Worm (Caenorhabditis elegans) whole organism, L4 larva: ENCODE measurements around the gene ccm-3.
A peak's percentile ranks its signal among the peaks of the same experiment; 100 is the strongest.

ENCODE experiments used
- D1046.2 ChIP-seq: fragments of 200-800 bp; sonication (Bioruptor generic); IDR thresholded peaks from 2 replicates; pipeline ENCODE4 v1.3.6; 2022; ENCODE audit warnings: missing genetic modification characterization, missing compliant biosample characterization
- F10B5.3 ChIP-seq: sonication (generic microtip); optimal IDR thresholded peaks from 2 replicates; lab custom pipeline; 2016; ENCODE audit warnings: mild to moderate bottlenecking, missing genetic modification characterization, missing compliant biosample characterization
- F26F4.8 ChIP-seq: fragments of 200-800 bp; sonication (Bioruptor generic); conservative IDR thresholded peaks from 2 replicates; pipeline ENCODE4 v1.3.6; 2022; ENCODE audit warnings: missing genetic modification characterization, missing compliant biosample characterization
- F37D6.2 ChIP-seq: sonication (generic microtip); optimal IDR thresholded peaks from 2 replicates; lab custom pipeline; 2016; ENCODE audit warnings: mild to moderate bottlenecking, missing genetic modification characterization, missing compliant biosample characterization
- F44E2.7 ChIP-seq: fragments of 200-800 bp; sonication (Bioruptor generic); IDR thresholded peaks from 2 replicates; pipeline ENCODE4 v2.1.2; 2022; ENCODE audit warnings: missing genetic modification characterization, missing compliant biosample characterization
- F49E8.2 ChIP-seq: sonication (generic microtip); optimal IDR thresholded peaks from 2 replicates; lab custom pipeline; 2016; ENCODE audit warnings: missing compliant biosample characterization, mild to moderate bottlenecking, missing genetic modification characterization, borderline replicate concordance
- R02D3.7 ChIP-seq: fragments of 150-350 bp; sonication (generic microtip); optimal IDR thresholded peaks from 3 replicates; lab custom pipeline; 2014; ENCODE audit warnings: missing biosample characterization, missing genetic modification characterization
- T26A8.4 ChIP-seq: fragments of 200-800 bp; sonication (Bioruptor generic); IDR thresholded peaks from 2 replicates; pipeline ENCODE4 v1.3.6; 2022; ENCODE audit warnings: missing genetic modification characterization, missing compliant biosample characterization
- Y48G9A.11 ChIP-seq: fragments of 200-800 bp; sonication (Bioruptor generic); IDR thresholded peaks from 2 replicates; pipeline ENCODE4 v1.3.6; 2022; ENCODE audit warnings: missing genetic modification reagents, missing genetic modification characterization, missing compliant biosample characterization
- Y5F2A.4 ChIP-seq: fragments of 200-800 bp; sonication (Bioruptor generic); optimal IDR thresholded peaks from 2 replicates; lab custom pipeline; 2018; ENCODE audit warnings: mild to moderate bottlenecking, missing genetic modification characterization, missing compliant biosample characterization
- ZK337.2 ChIP-seq: fragments of 200-800 bp; sonication (Bioruptor generic); IDR thresholded peaks from 2 replicates; pipeline ENCODE4 v1.3.6; 2022; ENCODE audit warnings: missing genetic modification reagents, missing genetic modification characterization, missing compliant biosample characterization
- ZK546.5 ChIP-seq, 2 experiments: sonication (generic microtip); optimal IDR thresholded peaks; 2 replicates each; lab custom pipeline; 2017; ENCODE audit warnings: missing biosample characterization in 2 of 2, missing genetic modification characterization in 2 of 2
- ama-1 ChIP-seq: fragments of 150-350 bp; optimal IDR thresholded peaks from 2 replicates; lab custom pipeline; 2014; ENCODE audit warnings: inconsistent platforms, mixed read lengths
- ceh-32 ChIP-seq: sonication (generic microtip); optimal IDR thresholded peaks from 2 replicates; lab custom pipeline; 2016; ENCODE audit warnings: mild to moderate bottlenecking, missing genetic modification characterization, missing compliant biosample characterization; ENCODE audit not compliant: poor library complexity
- ceh-44 ChIP-seq: fragments of 200-800 bp; sonication (Bioruptor generic); IDR thresholded peaks from 2 replicates; pipeline ENCODE4 v1.3.6; 2022; ENCODE audit warnings: missing genetic modification reagents, missing genetic modification characterization, missing compliant biosample characterization
- ceh-62 ChIP-seq: sonication (generic microtip); optimal IDR thresholded peaks from 2 replicates; lab custom pipeline; 2017; ENCODE audit warnings: missing biosample characterization, missing genetic modification characterization
- ceh-82 ChIP-seq: sonication (generic microtip); optimal IDR thresholded peaks from 2 replicates; lab custom pipeline; 2017; ENCODE audit warnings: missing biosample characterization, missing genetic modification characterization
- daf-12 ChIP-seq: fragments of 150-350 bp; optimal IDR thresholded peaks from 2 replicates; lab custom pipeline; 2014; ENCODE audit warnings: missing biosample characterization, missing genetic modification reagents, missing genetic modification characterization
- daf-8 ChIP-seq: fragments of 200-800 bp; sonication (Bioruptor generic); IDR thresholded peaks from 2 replicates; pipeline ENCODE4 v1.3.6; 2022; ENCODE audit warnings: missing genetic modification characterization, missing compliant biosample characterization
- dmd-6 ChIP-seq: fragments of 200-800 bp; sonication (Bioruptor generic); IDR thresholded peaks from 2 replicates; pipeline ENCODE4 v1.3.6; 2022; ENCODE audit warnings: missing genetic modification reagents, missing genetic modification characterization, missing compliant biosample characterization
- dmd-9 ChIP-seq: fragments of 200-800 bp; sonication (Bioruptor generic); IDR thresholded peaks from 2 replicates; pipeline ENCODE4 v1.3.6; 2022; ENCODE audit warnings: missing genetic modification reagents, missing genetic modification characterization, missing compliant biosample characterization
- egl-43 ChIP-seq: fragments of 200-800 bp; sonication (Bioruptor generic); IDR thresholded peaks from 2 replicates; pipeline ENCODE4 v1.3.6; 2022; ENCODE audit warnings: missing genetic modification reagents, missing genetic modification characterization, missing compliant biosample characterization
- fkh-10 ChIP-seq: fragments of 150-350 bp; optimal IDR thresholded peaks from 2 replicates; lab custom pipeline; 2014; ENCODE audit warnings: missing biosample characterization, missing genetic modification reagents, missing genetic modification characterization
- fos-1 ChIP-seq: fragments of 150-350 bp; optimal IDR thresholded peaks from 2 replicates; lab custom pipeline; 2014; ENCODE audit warnings: missing biosample characterization, missing genetic modification characterization
- hmg-1.1 ChIP-seq: fragments of 200-800 bp; sonication (Bioruptor generic); IDR thresholded peaks from 2 replicates; pipeline ENCODE4 v1.3.6; 2022; ENCODE audit warnings: missing genetic modification reagents, missing genetic modification characterization, missing compliant biosample characterization
- lin-13 ChIP-seq: fragments of 150-350 bp; optimal IDR thresholded peaks from 2 replicates; lab custom pipeline; 2014; ENCODE audit warnings: missing biosample characterization, missing genetic modification reagents, missing genetic modification characterization
- lin-15B ChIP-seq: fragments of 150-350 bp; sonication (generic microtip); optimal IDR thresholded peaks from 3 replicates; lab custom pipeline; 2014; ENCODE audit warnings: missing biosample characterization, missing genetic modification characterization
- lsy-2 ChIP-seq, 2 experiments: fragments of 150-350 bp in 1 of 2; sonication (generic microtip) in 1 of 2; optimal IDR thresholded peaks; 2 replicates each; lab custom pipeline; 2014 to 2017; ENCODE audit warnings: missing biosample characterization in 2 of 2, missing genetic modification characterization in 2 of 2
- madf-5 ChIP-seq, 2 experiments: fragments of 200-800 bp; sonication (Bioruptor generic); IDR thresholded peaks; 2 replicates each; pipeline ENCODE4 v1.3.6; 2022; ENCODE audit warnings: missing compliant biosample characterization in 2 of 2, missing genetic modification characterization in 2 of 2
- mep-1 ChIP-seq: fragments of 150-350 bp; sonication (generic microtip); optimal IDR thresholded peaks from 3 replicates; lab custom pipeline; 2014; ENCODE audit warnings: missing biosample characterization, missing genetic modification characterization
- mxl-2 ChIP-seq: fragments of 200-800 bp; sonication (Bioruptor generic); conservative IDR thresholded peaks from 2 replicates; pipeline ENCODE4 v1.3.6; 2022; ENCODE audit warnings: missing genetic modification reagents, missing genetic modification characterization, missing compliant biosample characterization
- mxl-3 ChIP-seq: fragments of 200-800 bp; sonication (Bioruptor generic); optimal IDR thresholded peaks from 2 replicates; lab custom pipeline; 2018; ENCODE audit warnings: mild to moderate bottlenecking, missing genetic modification characterization, missing compliant biosample characterization
- nhr-10 ChIP-seq: fragments of 150-350 bp; optimal IDR thresholded peaks from 2 replicates; lab custom pipeline; 2014; ENCODE audit warnings: missing biosample characterization, missing genetic modification characterization
- nhr-102 ChIP-seq: sonication (generic microtip); optimal IDR thresholded peaks from 2 replicates; lab custom pipeline; 2016; ENCODE audit warnings: mild to moderate bottlenecking, missing genetic modification characterization, moderate library complexity, missing compliant biosample characterization
- nhr-25 ChIP-seq: sonication (generic microtip); optimal IDR thresholded peaks from 2 replicates; lab custom pipeline; 2017; ENCODE audit warnings: missing genetic modification characterization, mild to moderate bottlenecking, missing compliant biosample characterization, antibody characterized with exemption, moderate library complexity, borderline replicate concordance; ENCODE audit not compliant: insufficient read depth
- nhr-28 ChIP-seq: fragments of 150-350 bp; optimal IDR thresholded peaks from 2 replicates; lab custom pipeline; 2014; ENCODE audit warnings: missing biosample characterization, missing genetic modification characterization
- nhr-48 ChIP-seq: sonication (generic microtip); optimal IDR thresholded peaks from 2 replicates; lab custom pipeline; 2016; ENCODE audit warnings: mild to moderate bottlenecking, missing genetic modification characterization, missing compliant biosample characterization
- nhr-6 ChIP-seq: fragments of 150-350 bp; optimal IDR thresholded peaks from 2 replicates; lab custom pipeline; 2014; ENCODE audit warnings: missing biosample characterization, missing genetic modification characterization
- nhr-76 ChIP-seq: fragments of 150-350 bp; optimal IDR thresholded peaks from 2 replicates; lab custom pipeline; 2014; ENCODE audit warnings: missing biosample characterization, missing genetic modification characterization
- php-3 ChIP-seq: fragments of 200-800 bp; sonication (Bioruptor generic); IDR thresholded peaks from 2 replicates; pipeline ENCODE4 v1.3.6; 2022; ENCODE audit warnings: missing genetic modification reagents, missing genetic modification characterization, missing compliant biosample characterization
- rbr-2 ChIP-seq: sonication (generic microtip); optimal IDR thresholded peaks from 2 replicates; lab custom pipeline; 2016; ENCODE audit warnings: missing genotype, missing genetic modification characterization, missing compliant biosample characterization
- saeg-2 ChIP-seq: fragments of 200-800 bp; sonication (Bioruptor generic); IDR thresholded peaks from 2 replicates; pipeline ENCODE4 v1.3.6; 2022; ENCODE audit warnings: missing genetic modification reagents, missing genetic modification characterization, missing compliant biosample characterization
- skn-1 ChIP-seq: fragments of 150-350 bp; optimal IDR thresholded peaks from 2 replicates; lab custom pipeline; 2014; ENCODE audit warnings: missing biosample characterization, missing genetic modification characterization
- snpc-1.2 ChIP-seq: fragments of 200-800 bp; sonication (Bioruptor generic); IDR thresholded peaks from 2 replicates; pipeline ENCODE4 v1.3.6; 2022; ENCODE audit warnings: missing genetic modification reagents, missing genetic modification characterization, missing compliant biosample characterization
- unc-130 ChIP-seq: sonication (generic microtip); optimal IDR thresholded peaks from 2 replicates; lab custom pipeline; 2016; ENCODE audit warnings: missing genetic modification reagents, missing genetic modification characterization, missing compliant biosample characterization
- unc-39 ChIP-seq: sonication (generic microtip); optimal IDR thresholded peaks from 2 replicates; lab custom pipeline; 2017; ENCODE audit warnings: missing biosample characterization, missing genetic modification characterization
- unc-62 ChIP-seq, 3 experiments: fragments of 150-350 bp in 1 of 3; sonication (generic microtip); optimal IDR thresholded peaks in 2 of 3; peaks in 1 of 3; 1 replicate in 1 of 3; 2 replicates in 2 of 3; lab custom pipeline; 2014 to 2017; ENCODE audit warnings: missing biosample characterization in 3 of 3, missing genetic modification characterization in 3 of 3, missing genetic modification reagents in 3 of 3, missing genotype in 1 of 3
- vab-7 ChIP-seq: fragments of 200-800 bp; sonication (Bioruptor generic); IDR thresholded peaks from 2 replicates; pipeline ENCODE4 v1.3.6; 2022; ENCODE audit warnings: missing genetic modification reagents, missing genetic modification characterization, missing compliant biosample characterization
- ztf-7 ChIP-seq: fragments of 150-350 bp; optimal IDR thresholded peaks from 2 replicates; lab custom pipeline; 2014; ENCODE audit warnings: missing biosample characterization, missing genetic modification characterization

Gene ccm-3

ce11 chrII:10564578-10564977 lies 42.5 kb downstream of the ccm-3 start, which contains the start of the genes C06A1.6 and C06A1.7:
Gene C06A1.6 (minus strand): TSS chrII:10564678.
Gene C06A1.7 (plus strand): TSS chrII:10564891.
- TF ChIP-seq Y5F2A.4 (GFP tag; lab: Kevin White, UChicago) (no peak), D1046.2 (GFP tag; lab: Robert Waterston, UW) (no peak), nhr-48 (no peak), F10B5.3 (tag; lab: Kevin White, UChicago) (no peak), nhr-76 (tag; lab: Kevin White, UChicago) (no peak), skn-1 (tag; lab: Kevin White, UChicago) (no peak), fkh-10 (GFP tag; lab: Kevin White, UChicago) (no peak), nhr-6 (no peak), R02D3.7 (no peak), T26A8.4 (no peak), lin-13 (GFP tag; lab: Kevin White, UChicago) (no peak), dmd-9 (GFP tag; lab: Robert Waterston, UW) (no peak), saeg-2 (GFP tag; lab: Robert Waterston, UW) (no peak), F49E8.2 (no peak), ZK546.5 (tag; optimal IDR thresholded peaks at IDR 0.05; lab: Kevin White, UChicago) (no peak), nhr-102 (no peak), daf-12 (tag; lab: Kevin White, UChicago) (no peak)

DNA sequence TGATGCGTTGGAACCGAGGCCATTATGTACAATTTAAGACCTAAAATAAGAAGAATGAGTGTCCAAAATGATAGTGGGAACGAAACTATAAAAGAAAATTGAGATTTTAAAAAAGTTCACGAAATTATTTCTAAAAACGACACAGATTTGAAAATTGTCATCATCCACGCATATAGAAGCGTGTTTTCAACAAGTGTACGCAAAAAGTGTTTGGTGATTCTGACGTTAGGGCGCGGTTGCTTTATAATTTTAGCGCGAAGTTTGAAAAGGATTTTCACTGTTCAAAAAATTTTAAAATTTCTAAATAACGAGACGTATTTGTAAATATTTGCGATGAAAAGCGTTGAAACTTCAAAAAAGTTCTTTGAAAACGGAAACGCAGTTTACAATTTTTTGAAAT lies 43.7 kb downstream of the ccm-3 start, which contains the start of gene cdc-48.1:
Gene cdc-48.1, minus strand, starts transcription at position 40 of the 400 bp plus-strand sequence.
- TF ChIP-seq Y48G9A.11 (peak; percentile 95), mxl-3 (peak; percentile 96), ceh-44 (GFP tag; lab: Robert Waterston, UW) (peak; percentile 96), madf-5 (GFP tag; IDR thresholded peaks at IDR 0.05; lab: Robert Waterston, UW) (peak; percentile 88 to 94; a peak in 3 of 4 replicates), nhr-28 (tag; lab: Kevin White, UChicago) (peak; percentile 99), daf-12 (tag; lab: Kevin White, UChicago) (peak; percentile 35), ZK337.2 (GFP tag; lab: Robert Waterston, UW) (peak; percentile 97), lin-15B (tag; lab: Kevin White, UChicago) (peak; percentile 100), F26F4.8 (GFP tag; lab: Robert Waterston, UW) (peak; percentile 54; the same call in 1 of the 2 replicates), nhr-6 (peak; percentile 100), dmd-9 (GFP tag; lab: Robert Waterston, UW) (peak; percentile 98), ceh-32 (peak; percentile 81), vab-7 (GFP tag; lab: Robert Waterston, UW) (peak; percentile 99), F37D6.2 (peak; percentile 97), ceh-62 (tag; lab: Kevin White, UChicago) (peak; percentile 49), ama-1 (lab: Kevin White, UChicago) (peak; percentile 85), egl-43 (GFP tag; lab: Robert Waterston, UW) (peak; percentile 95), unc-130 (peak; percentile 98), ceh-82 (tag; lab: Kevin White, UChicago) (peak; percentile 74), unc-62 (GFP tag; optimal IDR thresholded peaks at IDR 0.05 in 1 of 2; lab: Kevin White, UChicago) (peak; percentile 19 to 100), unc-62 (tag; optimal IDR thresholded peaks at IDR 0.05; lab: Kevin White, UChicago) (no peak), saeg-2 (GFP tag; lab: Robert Waterston, UW) (peak; percentile 98), F49E8.2 (peak; percentile 97), dmd-6 (GFP tag; lab: Robert Waterston, UW) (peak; percentile 100), nhr-10 (tag; lab: Kevin White, UChicago) (peak; percentile 98), ztf-7 (peak; percentile 96), php-3 (GFP tag; lab: Robert Waterston, UW) (peak; percentile 96), F44E2.7 (GFP tag; lab: Robert Waterston, UW) (peak; percentile 95), fos-1 (tag; lab: Kevin White, UChicago) (peak; percentile 93), nhr-25 (tag; lab: Kevin White, UChicago) (peak; percentile 98), snpc-1.2 (GFP tag; lab: Robert Waterston, UW) (peak; percentile 94), hmg-1.1 (peak; percentile 99), lsy-2 (tag; optimal IDR thresholded peaks at IDR 0.05; lab: Kevin White, UChicago) (peak; percentile 99), unc-39 (no peak), mxl-2 (GFP tag; lab: Robert Waterston, UW) (peak; percentile 93), D1046.2 (GFP tag; lab: Robert Waterston, UW) (peak; percentile 97), rbr-2 (tag; lab: Kevin White, UChicago) (peak; percentile 99), daf-8 (GFP tag; lab: Robert Waterston, UW) (peak; percentile 92; the same call in 1 of the 2 replicates), mep-1 (tag; lab: Kevin White, UChicago) (peak; percentile 100)
